Worm (Caenorhabditis elegans): ENCODE data around the gene gst-32.

- TF ChIP-seq ztf-4 (tag; optimal IDR thresholded peaks at IDR 0.05): no peak
- TF ChIP-seq skn-1 (tag; optimal IDR thresholded peaks at IDR 0.05): no peak
- no peak for TF ChIP-seq unc-62 (GFP tag; optimal IDR thresholded peaks at IDR 0.05)
- TF ChIP-seq nhr-11 (tag; optimal IDR thresholded peaks at IDR 0.05): no peak
- TF ChIP-seq dpl-1 (GFP tag; optimal IDR thresholded peaks at IDR 0.05): no peak
- TF ChIP-seq snpc-4 (tag; optimal IDR thresholded peaks at IDR 0.05): no peak
- no peak for TF ChIP-seq jun-1 (tag; optimal IDR thresholded peaks at IDR 0.05)
- no peak for TF ChIP-seq fos-1 (tag; optimal IDR thresholded peaks at IDR 0.05)
- no peak for TF ChIP-seq tbx-2 (tag; optimal IDR thresholded peaks at IDR 0.05)
These were observed 41.7 kb upstream of the gst-32 start for ce11 chrII:15220116-15220515.

Data from whole organism, L1 larva.